Worm (Caenorhabditis elegans) whole organism, dauer: Measurements from ENCODE around the gene vha-12.
"Not testable (repeated sequence)": the region's sequence is repeated elsewhere in the genome, so short reads cannot be mapped to it uniquely, and the experiment has no call there.

Experiments used
- unc-62 ChIP-seq: sonication (generic microtip); optimal IDR thresholded peaks from 2 replicates; lab custom pipeline; 2017; ENCODE audit warnings: missing biosample characterization, missing genetic modification reagents, missing genetic modification characterization

vha-12 gene

DNA sequence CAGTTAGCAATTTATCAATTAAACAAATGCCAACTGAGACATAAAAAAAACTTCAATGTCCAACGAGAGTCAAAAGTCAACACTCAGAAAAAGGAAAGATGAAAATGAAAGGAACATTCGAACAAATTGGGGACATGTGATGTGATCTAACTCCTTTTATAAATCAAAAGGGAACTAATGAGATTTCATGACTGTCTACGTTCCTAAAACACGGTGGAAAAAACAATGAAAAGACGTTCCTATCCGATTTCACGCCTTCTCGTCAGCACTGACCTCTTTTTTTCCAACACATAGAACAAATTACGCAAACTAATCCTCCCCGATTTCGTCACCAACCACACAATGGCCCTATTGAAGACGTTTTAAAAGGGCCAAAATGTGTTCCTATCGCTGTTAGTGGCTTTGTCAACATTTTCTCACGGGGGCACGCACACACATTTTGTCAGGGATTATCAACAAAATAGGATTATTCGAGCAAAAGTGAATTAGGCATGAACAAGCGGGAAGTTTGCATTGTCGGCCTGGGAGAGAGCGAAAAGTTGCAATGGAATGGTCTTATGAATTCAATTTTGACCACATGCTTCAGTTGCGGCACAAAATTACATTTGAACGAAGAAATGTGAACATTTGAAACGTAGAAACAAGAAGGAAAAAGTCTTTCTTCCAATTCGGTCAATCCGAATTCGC is 31.6 kb upstream of the vha-12 start:
- TF ChIP-seq unc-62 = no peak

- TF ChIP-seq unc-62 = no peak
Measured at ce11 chrX:4159929-4160328, 31.0 kb upstream of the vha-12 start.

- TF ChIP-seq unc-62 = no peak
Measured at ce11 chrX:4161938-4162337, 29.0 kb upstream of the vha-12 start.

DNA sequence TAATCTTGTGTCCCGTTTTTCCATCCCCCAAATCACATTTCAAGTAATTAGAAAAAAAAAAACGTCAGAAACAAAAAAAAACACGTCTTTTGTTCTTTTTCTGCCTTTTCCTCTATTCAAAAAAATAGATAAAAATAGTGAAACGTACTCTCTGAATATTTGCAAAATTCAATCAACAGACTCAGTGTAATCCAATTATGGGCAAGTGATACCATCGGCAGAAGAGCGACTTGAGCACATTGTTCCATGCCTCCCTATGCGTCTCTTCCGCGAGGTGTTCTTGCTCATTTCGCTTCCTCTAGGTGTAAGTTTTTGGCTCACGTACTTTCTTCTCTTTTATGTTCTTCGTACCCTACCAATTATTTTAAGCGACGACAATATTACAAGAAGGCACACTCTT is 27.5 kb upstream of the vha-12 start, which contains the start of gene ZK470.1:
ZK470.1 (plus strand) TSS at position 301 of the 400 bp plus-strand sequence.
- TF ChIP-seq unc-62 = no peak

DNA sequence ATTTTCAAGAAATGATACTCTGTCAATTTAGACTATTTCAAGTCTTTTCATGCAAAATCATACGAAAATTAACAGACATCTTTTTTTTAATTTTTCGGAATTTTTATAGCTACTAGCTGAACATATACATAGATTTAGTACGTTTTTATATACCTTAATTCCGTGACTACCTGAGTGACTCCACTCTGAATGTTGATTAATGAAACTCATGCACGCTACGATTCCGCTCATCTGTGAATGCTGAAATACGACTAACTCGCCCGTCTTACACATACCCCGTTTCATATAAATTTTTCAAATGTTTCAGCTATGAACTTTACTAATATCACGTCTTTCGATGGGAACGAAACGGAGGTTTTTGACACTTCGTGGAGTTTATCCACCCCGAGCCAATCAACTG is 23.7 kb upstream of the vha-12 start, which contains the start of gene ZK470.14:
ZK470.14 (plus strand) TSS at position 301 of the 400 bp plus-strand sequence.
- no peak for TF ChIP-seq unc-62

ce11 chrX:4177394-4177793 is 13.5 kb upstream of the vha-12 start, which contains the start of gene ZK470.6:
ZK470.6 (minus strand) TSS chrX:4177494.
- no peak for TF ChIP-seq unc-62

DNA sequence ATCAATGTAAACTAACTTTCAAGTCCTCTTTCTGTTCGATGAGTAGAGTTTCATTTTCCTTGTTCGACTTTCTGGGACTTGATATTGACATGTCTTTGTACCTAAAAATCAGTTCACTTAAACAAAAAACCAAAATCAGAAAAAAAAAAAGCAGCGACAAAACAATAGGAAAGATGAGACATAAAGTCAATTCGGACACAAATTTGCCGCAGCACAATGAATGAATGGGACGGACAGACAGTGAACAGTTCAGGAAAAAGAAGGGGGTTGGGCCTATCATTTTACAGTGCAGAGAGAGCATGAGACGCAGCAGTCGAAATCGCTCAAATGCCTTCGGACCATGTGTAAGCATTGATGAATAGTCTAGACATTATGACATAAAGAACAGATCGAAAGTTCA is 4.2 kb upstream of the vha-12 start, which contains the start of gene mrp-6:
mrp-6 (minus strand) TSS at position 101 of the 400 bp plus-strand sequence.
- TF ChIP-seq unc-62 = no peak

DNA sequence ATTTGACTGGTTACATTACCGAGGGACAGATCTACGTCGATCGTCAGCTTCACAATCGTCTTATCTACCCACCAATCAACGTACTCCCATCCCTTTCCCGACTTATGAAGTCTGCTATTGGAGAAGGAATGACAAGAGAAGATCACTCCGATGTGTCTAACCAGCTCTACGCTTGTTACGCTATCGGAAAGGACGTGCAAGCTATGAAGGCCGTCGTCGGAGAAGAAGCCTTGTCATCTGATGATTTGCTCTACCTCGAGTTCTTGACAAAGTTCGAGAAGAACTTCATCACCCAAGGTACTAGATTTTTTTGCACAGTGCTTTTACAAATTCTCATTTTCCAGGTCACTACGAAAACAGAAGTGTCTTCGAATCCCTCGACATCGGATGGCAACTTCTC is 1.3 kb downstream of the vha-12 start:
- no peak for TF ChIP-seq unc-62

- TF ChIP-seq unc-62 = no peak
Measured at ce11 chrX:4193080-4193479, 2.2 kb downstream of the vha-12 start.

ce11 chrX:4196431-4196830 is 5.5 kb downstream of the vha-12 start, which contains the start of gene F20B6.4:
F20B6.4 (minus strand) TSS chrX:4196531.
- no peak for TF ChIP-seq unc-62

- not testable (repeated sequence) for TF ChIP-seq unc-62
Measured at ce11 chrX:4199829-4200228, 8.9 kb downstream of the vha-12 start, which contains the start of gene F20B6.5. F20B6.5 (minus strand) TSS chrX:4199929.

DNA sequence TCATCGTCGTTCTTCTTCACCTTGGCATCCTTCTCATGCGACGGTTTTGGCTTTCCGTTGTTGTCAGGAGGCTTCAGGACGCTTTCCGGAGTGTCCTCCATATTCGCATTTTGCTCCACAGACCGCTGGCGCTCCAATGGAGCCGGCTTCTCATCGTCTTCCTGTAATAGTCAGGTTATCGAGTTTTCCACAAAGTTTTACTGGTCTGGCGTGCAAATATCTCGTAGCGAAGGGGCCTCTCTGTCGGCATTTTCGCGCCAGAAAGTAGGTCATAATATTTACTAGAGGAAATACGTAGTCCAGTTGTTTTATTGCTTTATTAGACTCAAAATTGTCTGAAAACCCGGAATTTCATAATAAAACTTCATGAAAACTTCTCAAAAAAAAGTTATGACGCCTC is 11.2 kb downstream of the vha-12 start, which contains the start of gene F20B6.6:
F20B6.6 (minus strand) TSS at position 101 of the 400 bp plus-strand sequence.
- not testable (repeated sequence) for TF ChIP-seq unc-62

- TF ChIP-seq unc-62 = not testable (repeated sequence)
Measured at ce11 chrX:4207385-4207784, 16.5 kb downstream of the vha-12 start, which contains the start of gene F20B6.9. F20B6.9 (minus strand) TSS chrX:4207485.

- TF ChIP-seq unc-62 = no peak
Measured at ce11 chrX:4208495-4208894, 17.6 kb downstream of the vha-12 start.

DNA sequence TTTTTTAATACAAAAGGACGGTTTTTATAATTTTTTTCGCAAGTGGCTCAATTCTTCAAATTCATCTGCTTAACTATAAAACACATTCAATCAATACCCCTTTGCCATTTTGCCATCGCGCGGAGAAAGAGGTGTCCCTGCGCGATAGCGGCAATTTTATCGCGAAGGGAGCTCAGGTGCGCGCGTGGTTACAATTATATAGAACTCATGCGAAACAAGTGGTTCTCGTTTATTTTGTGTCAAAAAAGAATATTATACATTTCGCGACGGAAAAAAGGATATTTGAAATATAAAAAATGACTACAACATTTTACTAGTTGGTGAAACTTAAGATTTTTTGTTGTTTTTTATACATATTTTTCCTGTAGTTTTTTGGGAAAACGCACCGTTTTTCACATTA is 18.2 kb downstream of the vha-12 start:
- TF ChIP-seq unc-62 = peak; percentile 62

DNA sequence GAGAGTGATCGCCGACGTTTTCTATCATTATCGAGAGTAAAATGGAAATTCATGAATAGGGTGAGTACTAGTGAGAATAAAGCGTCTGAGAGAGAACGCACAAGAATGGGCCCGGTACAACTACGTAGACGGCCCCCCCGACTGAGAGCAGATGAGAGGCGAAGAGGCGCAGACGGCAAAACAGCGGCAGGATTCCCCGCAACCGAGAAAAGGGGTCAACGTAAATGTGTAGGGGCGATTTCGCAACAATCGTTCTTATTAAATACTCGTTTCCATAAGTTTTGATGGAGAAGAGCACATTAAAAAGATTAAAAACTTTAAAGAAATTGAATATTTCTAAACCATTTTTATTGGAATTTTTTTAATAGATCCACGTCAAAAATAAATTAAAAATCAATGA is 23.7 kb downstream of the vha-12 start:
- no peak for TF ChIP-seq unc-62

ce11 chrX:4215500-4216107 is 24.7 kb downstream of the vha-12 start:
- TF ChIP-seq unc-62 = no peak

DNA sequence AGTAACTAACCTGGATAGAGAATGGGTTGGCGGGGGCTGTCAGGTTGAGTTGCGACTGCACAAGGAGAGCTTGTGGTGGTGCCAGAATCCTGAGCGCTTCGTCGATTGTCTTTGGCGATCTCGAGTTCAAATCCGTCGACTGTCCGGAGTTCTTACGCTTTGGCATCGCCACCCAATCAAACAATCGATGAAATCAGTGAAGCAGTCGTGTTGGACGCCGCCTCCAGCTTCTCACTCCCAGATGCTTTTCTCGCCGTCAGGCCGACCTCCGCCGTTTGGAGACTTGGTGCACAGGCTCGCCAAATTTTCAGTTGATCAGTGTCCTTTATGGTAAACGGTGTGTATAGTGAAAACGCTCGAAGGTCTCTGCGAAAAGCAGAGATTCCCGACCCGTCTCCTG is 26.0 kb downstream of the vha-12 start, which contains the start of the genes F20B6.10 and hpk-1:
F20B6.10 (minus strand) TSS at position 303 of the 400 bp plus-strand sequence.
hpk-1 (minus strand) TSS at position 397 of the 400 bp plus-strand sequence.
- TF ChIP-seq unc-62 = no peak
